Fruit fly (Drosophila melanogaster) S2 (cell line): ENCODE measurements around the gene CG5334.

ENCODE experiments used
- CG8478 ChIP-seq: fragments of >200 bp; optimal IDR thresholded peaks from 2 replicates; lab custom pipeline; 2018
- CTCF ChIP-seq, 2 experiments: fragments of >200 bp; optimal IDR thresholded peaks; 2 replicates each; lab custom pipeline; 2018

Gene CG5334

dm6 chrX:14824690-14825469 lies 49.8 kb downstream of the CG5334 start:
- no peak for TF ChIP-seq CG8478
- TF ChIP-seq CTCF (optimal IDR thresholded peaks at IDR 0.05; lab: Kevin White, UChicago): no peak

dm6 chrX:14825470-14825787 lies 50.3 kb downstream of the CG5334 start:
- no peak for TF ChIP-seq CG8478
